Fruit fly (Drosophila melanogaster) whole organism, prepupa: ENCODE measurements around the gene CG13008.

ENCODE experiments used
- Blimp-1 ChIP-seq: fragments of 200-800 bp; sonication (Bioruptor generic); optimal IDR thresholded peaks from 3 replicates; lab custom pipeline; 2017; ENCODE audit warnings: missing biosample characterization, missing genetic modification characterization, mild to moderate bottlenecking, moderate library complexity, missing genetic modification reagents
- CG10631 ChIP-seq: fragments of 200-800 bp; sonication (Bioruptor generic); optimal IDR thresholded peaks from 2 replicates; lab custom pipeline; 2016; ENCODE audit warnings: missing biosample characterization, missing genetic modification characterization
- CG10669 ChIP-seq: fragments of 200-800 bp; sonication (Bioruptor generic); optimal IDR thresholded peaks from 3 replicates; lab custom pipeline; 2018; ENCODE audit warnings: missing biosample characterization, mild to moderate bottlenecking, missing genetic modification characterization, moderate library complexity
- CG11294 ChIP-seq: fragments of 200-800 bp; sonication (Bioruptor generic); IDR thresholded peaks from 2 replicates; pipeline ENCODE4 v1.3.6; 2022; ENCODE audit warnings: missing biosample characterization, missing genetic modification characterization
- CG11762 ChIP-seq: fragments of 200-800 bp; sonication (Bioruptor generic); optimal IDR thresholded peaks from 3 replicates; lab custom pipeline; 2016; ENCODE audit warnings: missing biosample characterization, missing genetic modification characterization; ENCODE audit not compliant: insufficient read depth
- CG15336 ChIP-seq: fragments of 200-800 bp; sonication (Bioruptor generic); IDR thresholded peaks from 2 replicates; pipeline ENCODE4 v1.3.6; 2022; ENCODE audit warnings: missing biosample characterization, missing genetic modification characterization
- CG1621 ChIP-seq: fragments of 200-800 bp; sonication (Bioruptor generic); optimal IDR thresholded peaks from 3 replicates; lab custom pipeline; 2018; ENCODE audit warnings: missing biosample characterization, mild to moderate bottlenecking, missing genetic modification characterization
- CG3032 ChIP-seq: fragments of 200-800 bp; optimal IDR thresholded peaks from 2 replicates; lab custom pipeline; 2019; ENCODE audit warnings: missing biosample characterization, mild to moderate bottlenecking, missing genetic modification characterization, moderate library complexity
- CG32006 ChIP-seq: fragments of 200-800 bp; sonication (Bioruptor generic); optimal IDR thresholded peaks from 3 replicates; lab custom pipeline; 2017; ENCODE audit warnings: missing biosample characterization, mild to moderate bottlenecking, missing genetic modification characterization
- CG3919 ChIP-seq: fragments of 200-800 bp; sonication (Bioruptor generic); optimal IDR thresholded peaks from 3 replicates; lab custom pipeline; 2016; ENCODE audit warnings: missing biosample characterization, missing genetic modification characterization
- CG4318 ChIP-seq: fragments of 200-800 bp; sonication (Bioruptor generic); optimal IDR thresholded peaks from 3 replicates; lab custom pipeline; 2017; ENCODE audit warnings: missing biosample characterization, mild to moderate bottlenecking, missing genetic modification characterization
- CG6163 ChIP-seq: fragments of 200-800 bp; sonication (Bioruptor generic); IDR thresholded peaks from 3 replicates; pipeline ENCODE4 v1.3.6; 2022; ENCODE audit warnings: missing biosample characterization, missing genetic modification characterization
- CG6792 ChIP-seq: fragments of 200-800 bp; sonication (Bioruptor generic); optimal IDR thresholded peaks from 3 replicates; lab custom pipeline; 2016; ENCODE audit warnings: missing biosample characterization, missing genetic modification characterization
- CG8119 ChIP-seq: fragments of 200-800 bp; sonication (Bioruptor generic); IDR thresholded peaks from 3 replicates; pipeline ENCODE4 v1.3.6; 2022; ENCODE audit warnings: missing biosample characterization, missing genetic modification characterization
- CG8632 ChIP-seq: fragments of 200-800 bp; sonication (Bioruptor generic); optimal IDR thresholded peaks from 3 replicates; lab custom pipeline; 2016; ENCODE audit warnings: missing biosample characterization, missing genetic modification characterization
- CG9139 ChIP-seq: fragments of 200-800 bp; sonication (Bioruptor generic); optimal IDR thresholded peaks from 3 replicates; lab custom pipeline; 2017; ENCODE audit warnings: missing biosample characterization, mild to moderate bottlenecking, missing genetic modification characterization
- Eip75B ChIP-seq: fragments of 200-800 bp; sonication (Bioruptor generic); optimal IDR thresholded peaks from 3 replicates; lab custom pipeline; 2016; ENCODE audit warnings: missing biosample characterization, missing genetic modification characterization
- Eip78C ChIP-seq: fragments of 200-800 bp; sonication (Bioruptor generic); peaks from one replicate; lab custom pipeline; 2016; ENCODE audit warnings: missing biosample characterization, missing genetic modification characterization
- Ets21C ChIP-seq: fragments of 200-800 bp; sonication (Bioruptor generic); optimal IDR thresholded peaks from 3 replicates; lab custom pipeline; 2016; ENCODE audit warnings: missing biosample characterization, missing genetic modification characterization
- Ets96B ChIP-seq: fragments of 200-800 bp; optimal IDR thresholded peaks from 2 replicates; lab custom pipeline; 2019; ENCODE audit warnings: missing biosample characterization, mild to moderate bottlenecking, missing genetic modification characterization, moderate library complexity
- Gug ChIP-seq: fragments of 200-800 bp; sonication (Bioruptor generic); IDR thresholded peaks from 2 replicates; pipeline ENCODE4 v1.3.6; 2022; ENCODE audit warnings: missing biosample characterization, missing genetic modification characterization
- Hr39 ChIP-seq: fragments of 200-800 bp; sonication (Bioruptor generic); optimal IDR thresholded peaks from 2 replicates; lab custom pipeline; 2016; ENCODE audit warnings: missing biosample characterization, missing genetic modification characterization
- Hr4 ChIP-seq: fragments of 200-800 bp; sonication (Bioruptor generic); optimal IDR thresholded peaks from 3 replicates; lab custom pipeline; 2016; ENCODE audit warnings: missing biosample characterization, missing genetic modification characterization
- Lpt ChIP-seq: fragments of 200-800 bp; sonication (Bioruptor generic); optimal IDR thresholded peaks from 3 replicates; lab custom pipeline; 2016; ENCODE audit warnings: missing biosample characterization, missing genetic modification characterization
- Met ChIP-seq: fragments of 200-800 bp; sonication (Bioruptor generic); optimal IDR thresholded peaks from 3 replicates; lab custom pipeline; 2016; ENCODE audit warnings: missing biosample characterization, missing genetic modification characterization
- OdsH ChIP-seq: fragments of 200-800 bp; sonication (Bioruptor generic); optimal IDR thresholded peaks from 3 replicates; lab custom pipeline; 2016; ENCODE audit warnings: missing biosample characterization, missing genetic modification characterization
- Smox ChIP-seq: fragments of 200-800 bp; sonication (Bioruptor generic); optimal IDR thresholded peaks from 3 replicates; lab custom pipeline; 2016; ENCODE audit warnings: missing biosample characterization, missing genetic modification characterization
- Sox14 ChIP-seq: fragments of 200-800 bp; sonication (Bioruptor generic); optimal IDR thresholded peaks from 3 replicates; lab custom pipeline; 2016; ENCODE audit warnings: missing biosample characterization, missing genetic modification characterization
- Sox15 ChIP-seq: fragments of 200-800 bp; sonication (Bioruptor generic); optimal IDR thresholded peaks from 3 replicates; lab custom pipeline; 2016; ENCODE audit warnings: missing biosample characterization, missing genetic modification characterization
- achi ChIP-seq: fragments of 200-800 bp; sonication (Bioruptor generic); optimal IDR thresholded peaks from 3 replicates; lab custom pipeline; 2016; ENCODE audit warnings: missing biosample characterization, missing genetic modification characterization
- acj6 ChIP-seq: fragments of 200-800 bp; sonication (Bioruptor generic); optimal IDR thresholded peaks from 3 replicates; lab custom pipeline; 2016; ENCODE audit warnings: missing biosample characterization, missing genetic modification characterization
- cyc ChIP-seq: fragments of 200-800 bp; sonication (Bioruptor generic); optimal IDR thresholded peaks from 3 replicates; lab custom pipeline; 2016; ENCODE audit warnings: missing biosample characterization, missing genetic modification characterization
- dac ChIP-seq: fragments of 200-800 bp; sonication (Bioruptor generic); optimal IDR thresholded peaks from 2 replicates; lab custom pipeline; 2017; ENCODE audit warnings: missing biosample characterization, mild to moderate bottlenecking, missing genetic modification characterization
- dsx ChIP-seq: fragments of 200-800 bp; optimal IDR thresholded peaks from 3 replicates; lab custom pipeline; 2019; ENCODE audit warnings: missing biosample characterization, mild to moderate bottlenecking, missing genetic modification characterization, moderate library complexity; ENCODE audit not compliant: poor library complexity, severe bottlenecking
- esn ChIP-seq: fragments of 200-800 bp; sonication (Bioruptor generic); optimal IDR thresholded peaks from 2 replicates; lab custom pipeline; 2016; ENCODE audit warnings: missing biosample characterization, mild to moderate bottlenecking, missing genetic modification characterization, moderate library complexity
- fd59A ChIP-seq: fragments of 200-800 bp; sonication (Bioruptor generic); optimal IDR thresholded peaks from 2 replicates; lab custom pipeline; 2017; ENCODE audit warnings: missing biosample characterization, mild to moderate bottlenecking, missing genetic modification characterization, missing genetic modification reagents
- fkh ChIP-seq: fragments of 200-800 bp; sonication (Bioruptor generic); optimal IDR thresholded peaks from 3 replicates; lab custom pipeline; 2017; ENCODE audit warnings: missing biosample characterization, mild to moderate bottlenecking, missing genetic modification characterization, moderate library complexity
- lz ChIP-seq: fragments of 200-800 bp; sonication (Bioruptor generic); optimal IDR thresholded peaks from 3 replicates; lab custom pipeline; 2016; ENCODE audit warnings: missing biosample characterization, missing genetic modification characterization
- net ChIP-seq: fragments of 200-800 bp; sonication (Bioruptor generic); optimal IDR thresholded peaks from 3 replicates; lab custom pipeline; 2016; ENCODE audit warnings: missing biosample characterization, missing genetic modification characterization
- pdm3 ChIP-seq: fragments of 200-800 bp; sonication (Bioruptor generic); optimal IDR thresholded peaks from 3 replicates; lab custom pipeline; 2016; ENCODE audit warnings: missing biosample characterization, missing genetic modification characterization
- ss ChIP-seq, 2 experiments: fragments of 200-800 bp; sonication (Bioruptor generic); optimal IDR thresholded peaks; 2 replicates in 1 of 2; 3 replicates in 1 of 2; lab custom pipeline; 2017 to 2018; ENCODE audit warnings: mild to moderate bottlenecking in 2 of 2, missing biosample characterization in 2 of 2, missing genetic modification characterization in 2 of 2, moderate library complexity in 1 of 2
- svp ChIP-seq: fragments of 200-800 bp; sonication (Bioruptor generic); peaks from one replicate; lab custom pipeline; 2016; ENCODE audit warnings: missing biosample characterization, missing genetic modification characterization
- vri ChIP-seq: fragments of 200-800 bp; sonication (Bioruptor generic); optimal IDR thresholded peaks from 3 replicates; lab custom pipeline; 2016; ENCODE audit warnings: missing biosample characterization, mild to moderate bottlenecking, missing genetic modification characterization

The CG13008 gene

dm6 chrX:16672904-16673303 is 38.2 kb upstream of the CG13008 start:
- no peak for TF ChIP-seq Sox14 (GFP tag; lab: Kevin White, UChicago)
- TF ChIP-seq Gug (GFP tag; lab: Robert Waterston, UW), result no peak
- no peak for TF ChIP-seq acj6 (GFP tag; lab: Kevin White, UChicago)
- no peak for TF ChIP-seq Sox15 (GFP tag; lab: Kevin White, UChicago)
- TF ChIP-seq CG8119 (GFP tag; lab: Robert Waterston, UW), result no peak
- TF ChIP-seq fd59A (GFP tag; lab: Kevin White, UChicago), result no peak
- no peak for TF ChIP-seq Ets96B (tag; lab: Kevin White, UChicago)
- TF ChIP-seq Hr39 (GFP tag; lab: Kevin White, UChicago), result no peak
- TF ChIP-seq vri (GFP tag; lab: Kevin White, UChicago), result no peak
- no peak for TF ChIP-seq CG9139 (GFP tag; lab: Kevin White, UChicago)
- no peak for TF ChIP-seq CG15336 (GFP tag; lab: Robert Waterston, UW)
- TF ChIP-seq Blimp-1 (GFP tag; lab: Kevin White, UChicago), result no peak
- TF ChIP-seq Eip75B (GFP tag; lab: Kevin White, UChicago), result no peak
- no peak for TF ChIP-seq dac (GFP tag; lab: Kevin White, UChicago)
- TF ChIP-seq fkh (GFP tag; lab: Kevin White, UChicago), result no peak
- TF ChIP-seq cyc (GFP tag; lab: Kevin White, UChicago), result no peak

- no peak for TF ChIP-seq dsx (GFP tag; lab: Kevin White, UChicago)
- TF ChIP-seq Sox14 (GFP tag; lab: Kevin White, UChicago), result no peak
- no peak for TF ChIP-seq lz (GFP tag; lab: Kevin White, UChicago)
- no peak for TF ChIP-seq CG11294 (GFP tag; lab: Robert Waterston, UW)
- TF ChIP-seq Smox (GFP tag; lab: Kevin White, UChicago), result no peak
- no peak for TF ChIP-seq Eip78C (GFP tag; lab: Kevin White, UChicago)
- no peak for TF ChIP-seq CG6163 (GFP tag; lab: Robert Waterston, UW)
- TF ChIP-seq esn (GFP tag; lab: Kevin White, UChicago), result no peak
- no peak for TF ChIP-seq Blimp-1 (GFP tag; lab: Kevin White, UChicago)
Observed at dm6 chrX:16674538-16674937, 36.6 kb upstream of the CG13008 start.

- TF ChIP-seq Eip78C (GFP tag; lab: Kevin White, UChicago) (peak; percentile 52), CG3032 (no peak)
- TF ChIP-seq, all 60 proteins: peak for 1
Observed at dm6 chrX:16676653-16677052, 34.5 kb upstream of the CG13008 start, which contains the start of gene CG13012. Gene CG13012, minus strand, starts transcription at chrX:16676753.

- TF ChIP-seq CG11294 (GFP tag; lab: Robert Waterston, UW), result no peak
- TF ChIP-seq Lpt, result no peak
- TF ChIP-seq esn (GFP tag; lab: Kevin White, UChicago), result peak; percentile 37
- TF ChIP-seq svp (GFP tag; lab: Kevin White, UChicago), result peak; percentile 66
- no peak for TF ChIP-seq pdm3 (GFP tag; lab: Kevin White, UChicago)
- TF ChIP-seq CG15336 (GFP tag; lab: Robert Waterston, UW), result peak; percentile 49
- no peak for TF ChIP-seq Ets21C
- peak; percentile 17 for TF ChIP-seq CG10631 (GFP tag; lab: Kevin White, UChicago)
- TF ChIP-seq OdsH, result peak; percentile 19
- TF ChIP-seq net (GFP tag; lab: Kevin White, UChicago), result no peak
- TF ChIP-seq CG10669, result no peak
- TF ChIP-seq achi (GFP tag; lab: Kevin White, UChicago), result peak; percentile 38
- no peak for TF ChIP-seq Hr4 (GFP tag; lab: Kevin White, UChicago)
- TF ChIP-seq cyc (GFP tag; lab: Kevin White, UChicago), result no peak
- peak; percentile 53 for TF ChIP-seq CG32006 (GFP tag; lab: Kevin White, UChicago)
- peak; percentile 20 for TF ChIP-seq acj6 (GFP tag; lab: Kevin White, UChicago)
- TF ChIP-seq Smox (GFP tag; lab: Kevin White, UChicago), result no peak
- no peak for TF ChIP-seq CG1621 (tag; lab: Kevin White, UChicago)
- TF ChIP-seq CG3919, result peak; percentile 13
- TF ChIP-seq ss (GFP tag; optimal IDR thresholded peaks at IDR 0.05; lab: Kevin White, UChicago), result no peak
- TF ChIP-seq Hr39 (GFP tag; lab: Kevin White, UChicago), result no peak
- 0 out of 3 replicates have a peak, but pooled peaks have one; percentile 28 for TF ChIP-seq CG6163 (GFP tag; lab: Robert Waterston, UW)
- no peak for TF ChIP-seq Eip75B (GFP tag; lab: Kevin White, UChicago)
- peak; percentile 30 for TF ChIP-seq CG8632
- no peak for TF ChIP-seq CG11762 (GFP tag; lab: Kevin White, UChicago)
- no peak for TF ChIP-seq Sox14 (GFP tag; lab: Kevin White, UChicago)
- peak; percentile 13 for TF ChIP-seq Met (GFP tag; lab: Kevin White, UChicago)
- TF ChIP-seq Gug (GFP tag; lab: Robert Waterston, UW), result no peak
- TF ChIP-seq CG6792, result peak; percentile 4
- no peak for TF ChIP-seq CG3032
- TF ChIP-seq Sox15 (GFP tag; lab: Kevin White, UChicago), result no peak
- no peak for TF ChIP-seq dac (GFP tag; lab: Kevin White, UChicago)
- no peak for TF ChIP-seq CG4318 (GFP tag; lab: Kevin White, UChicago)
- TF ChIP-seq Blimp-1 (GFP tag; lab: Kevin White, UChicago), result no peak
Observed at dm6 chrX:16677163-16677562, 33.9 kb upstream of the CG13008 start.
